Fruit fly (Drosophila melanogaster): ENCODE measurements around the gene Pop5.

DNA sequence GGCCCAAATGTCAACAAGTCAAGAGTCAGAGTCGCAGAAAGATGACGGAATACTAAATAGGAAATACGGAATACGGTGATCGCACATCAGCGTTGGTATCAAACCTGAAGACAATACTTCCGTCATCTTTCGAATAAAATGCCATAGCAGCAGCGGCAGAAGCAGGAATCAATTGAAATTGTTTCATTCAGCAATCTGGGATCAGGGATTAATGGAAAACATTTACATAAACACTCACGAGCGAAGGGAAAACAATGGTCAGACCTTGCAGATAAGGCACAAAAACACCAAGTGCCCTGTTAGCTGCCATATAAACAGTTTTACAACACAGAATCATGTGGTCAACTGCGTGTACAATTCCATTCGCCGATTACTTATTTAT, 39.4 kb downstream of the Pop5 start:
- no peak for TF ChIP-seq CTCF (optimal IDR thresholded peaks at IDR 0.05)
- TF ChIP-seq CG8478 (optimal IDR thresholded peaks at IDR 0.05) = no peak

Data from S2 (cell line).